Fruit fly (Drosophila melanogaster): ENCODE data around the gene spidey.

dm6 chrX:7933210-7933915, 24.6 kb downstream of the spidey start, which contains the start of the genes Dhdds and RpS14a:
- no peak for TF ChIP-seq insv (optimal IDR thresholded peaks at IDR 0.05)
- no peak for TF ChIP-seq ttk (optimal IDR thresholded peaks at IDR 0.05)
- no peak for TF ChIP-seq Myc (optimal IDR thresholded peaks at IDR 0.05)

Data from Kc167 (cell line).